Fruit fly (Drosophila melanogaster): ENCODE data around the gene MTA1-like.

The MTA1-like gene

dm6 chr3R:5617923-5618623, 30.5 kb downstream of the MTA1-like start (continued):
- TF ChIP-seq CG7368 (GFP tag; optimal IDR thresholded peaks at IDR 0.05) (no peak), Ets21C (GFP tag; optimal IDR thresholded peaks at IDR 0.05) (no peak), Eip75B (GFP tag; optimal IDR thresholded peaks at IDR 0.05) (peak; percentile 52), topi (GFP tag; optimal IDR thresholded peaks at IDR 0.05) (peak; percentile 50), esn (GFP tag; optimal IDR thresholded peaks at IDR 0.05) (peak; percentile 47), Eip93F (GFP tag; optimal IDR thresholded peaks at IDR 0.05) (no peak), Hr39 (GFP tag; optimal IDR thresholded peaks at IDR 0.05) (peak; percentile 51), Smox (GFP tag; optimal IDR thresholded peaks at IDR 0.05) (peak; percentile 8), spab (GFP tag; optimal IDR thresholded peaks at IDR 0.05) (no peak), cyc (GFP tag; optimal IDR thresholded peaks at IDR 0.05) (peak; percentile 45), Ets96B (tag; optimal IDR thresholded peaks at IDR 0.05) (peak; percentile 32), Lpt (GFP tag; optimal IDR thresholded peaks at IDR 0.05) (peak; percentile 34), CG11902 (GFP tag; optimal IDR thresholded peaks at IDR 0.05) (peak; percentile 34), vri (GFP tag; optimal IDR thresholded peaks at IDR 0.05) (no peak), CG6854 (GFP tag; optimal IDR thresholded peaks at IDR 0.05) (no peak)

DNA sequence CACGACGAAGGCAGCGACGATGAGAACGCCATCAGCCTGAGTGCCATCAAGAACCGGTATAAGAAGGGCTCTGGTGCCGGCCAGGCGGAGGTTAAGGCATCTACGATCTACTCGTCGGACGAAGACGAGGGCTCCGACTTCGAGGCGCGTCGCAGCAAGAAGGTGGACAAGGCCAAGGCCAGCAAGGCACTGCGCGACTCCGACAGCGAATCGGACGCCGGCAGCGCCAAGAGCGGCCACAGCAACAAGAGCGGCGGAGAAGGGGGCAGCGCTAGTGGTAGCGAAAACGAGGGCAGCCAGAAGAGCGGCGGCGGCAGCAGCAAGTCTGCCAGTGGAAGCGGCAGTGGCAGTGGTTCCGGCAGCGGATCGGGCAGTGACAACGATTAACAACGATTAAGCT, 33.1 kb downstream of the MTA1-like start:
- TF ChIP-seq CG34406 (GFP tag; optimal IDR thresholded peaks at IDR 0.05) (no peak), dsx (GFP tag; optimal IDR thresholded peaks at IDR 0.05; ENCODE audit: poor library complexity, severe bottlenecking) (no peak), acj6 (GFP tag; optimal IDR thresholded peaks at IDR 0.05) (no peak), CG1621 (tag; optimal IDR thresholded peaks at IDR 0.05) (no peak), Smox (GFP tag; optimal IDR thresholded peaks at IDR 0.05) (no peak), CG31627 (GFP tag; optimal IDR thresholded peaks at IDR 0.05) (no peak), salr (GFP tag; optimal IDR thresholded peaks at IDR 0.05) (no peak), Eip78C (GFP tag) (no peak), net (GFP tag; optimal IDR thresholded peaks at IDR 0.05) (no peak), svp (GFP tag) (no peak), Sox102F (GFP tag; optimal IDR thresholded peaks at IDR 0.05) (no peak), Hr4 (GFP tag; optimal IDR thresholded peaks at IDR 0.05) (no peak), CG6276 (GFP tag; optimal IDR thresholded peaks at IDR 0.05) (no peak), Met (GFP tag; optimal IDR thresholded peaks at IDR 0.05) (no peak), Blimp-1 (GFP tag; optimal IDR thresholded peaks at IDR 0.05) (no peak), CG9139 (GFP tag; optimal IDR thresholded peaks at IDR 0.05) (no peak), CG11762 (GFP tag; optimal IDR thresholded peaks at IDR 0.05; ENCODE audit: insufficient read depth) (no peak), vri (GFP tag; optimal IDR thresholded peaks at IDR 0.05) (no peak), CG15336 (GFP tag; IDR thresholded peaks at IDR 0.05) (no peak)

- TF ChIP-seq CG31627 (GFP tag; optimal IDR thresholded peaks at IDR 0.05) (peak; percentile 32), CG15336 (GFP tag; IDR thresholded peaks at IDR 0.05) (no peak), Hr39 (GFP tag; optimal IDR thresholded peaks at IDR 0.05) (peak; percentile 23), CG16779 (tag; optimal IDR thresholded peaks at IDR 0.05) (no peak), CG6163 (GFP tag; IDR thresholded peaks at IDR 0.05) (no peak), CG11902 (GFP tag; optimal IDR thresholded peaks at IDR 0.05) (no peak), Eip93F (GFP tag; optimal IDR thresholded peaks at IDR 0.05) (no peak), svp (GFP tag) (peak; percentile 65), vri (GFP tag; optimal IDR thresholded peaks at IDR 0.05) (no peak), dsx (GFP tag; optimal IDR thresholded peaks at IDR 0.05; ENCODE audit: poor library complexity, severe bottlenecking) (no peak), CG11762 (GFP tag; optimal IDR thresholded peaks at IDR 0.05; ENCODE audit: insufficient read depth) (no peak), CG6792 (GFP tag; optimal IDR thresholded peaks at IDR 0.05) (no peak), topi (GFP tag; optimal IDR thresholded peaks at IDR 0.05) (no peak), salr (GFP tag; optimal IDR thresholded peaks at IDR 0.05) (no peak), Ets21C (GFP tag; optimal IDR thresholded peaks at IDR 0.05) (no peak), CG11294 (GFP tag; IDR thresholded peaks at IDR 0.05) (no peak), Hr4 (GFP tag; optimal IDR thresholded peaks at IDR 0.05) (no peak), fd85E (GFP tag; optimal IDR thresholded peaks at IDR 0.05) (no peak), Met (GFP tag; optimal IDR thresholded peaks at IDR 0.05) (peak; percentile 17), CG6808 (GFP tag; optimal IDR thresholded peaks at IDR 0.05) (no peak), Hr38 (GFP tag; optimal IDR thresholded peaks at IDR 0.05) (no peak), dac (GFP tag; optimal IDR thresholded peaks at IDR 0.05) (no peak), Eip75B (GFP tag; optimal IDR thresholded peaks at IDR 0.05) (peak; percentile 26), cyc (GFP tag; optimal IDR thresholded peaks at IDR 0.05) (peak; percentile 6), CG8119 (GFP tag; IDR thresholded peaks at IDR 0.05) (no peak), Smox (GFP tag; optimal IDR thresholded peaks at IDR 0.05) (no peak), CG8632 (GFP tag; optimal IDR thresholded peaks at IDR 0.05) (no peak), CG6276 (GFP tag; optimal IDR thresholded peaks at IDR 0.05) (no peak), spab (GFP tag; optimal IDR thresholded peaks at IDR 0.05) (no peak), net (GFP tag; optimal IDR thresholded peaks at IDR 0.05) (no peak), ss (GFP tag; optimal IDR thresholded peaks at IDR 0.05) (no peak), CG32006 (GFP tag; optimal IDR thresholded peaks at IDR 0.05) (no peak), esn (GFP tag; optimal IDR thresholded peaks at IDR 0.05) (peak; percentile 46)
Observed at dm6 chr3R:5613114-5613443, 35.5 kb downstream of the MTA1-like start, which contains the start of gene Atu. Gene Atu, plus strand, starts transcription at chr3R:5613358.

All from whole organism, prepupa.